Fruit fly (Drosophila melanogaster) whole organism, embryonic: ENCODE results near the gene CHES-1-like.

ENCODE experiments used
- ATbp ChIP-seq: fragments of 200-800 bp; sonication (Bioruptor generic); optimal IDR thresholded peaks from 2 replicates; lab custom pipeline; 2017; ENCODE audit warnings: missing biosample characterization, mild to moderate bottlenecking, missing genetic modification characterization, missing genetic modification reagents
- Atf6 ChIP-seq: fragments of 200-800 bp; sonication (Bioruptor generic); IDR thresholded peaks from 2 replicates; pipeline ENCODE4 v1.3.6; 2022; ENCODE audit warnings: missing biosample characterization, missing genetic modification characterization
- Bgb ChIP-seq: fragments of 200-800 bp; sonication (Bioruptor generic); IDR thresholded peaks from 2 replicates; pipeline ENCODE4 v1.3.6; 2022; ENCODE audit warnings: missing biosample characterization, missing genetic modification characterization; ENCODE audit not compliant: partially characterized antibody
- CG10267 ChIP-seq: fragments of 200-800 bp; sonication (Bioruptor generic); optimal IDR thresholded peaks from 2 replicates; lab custom pipeline; 2018; ENCODE audit warnings: missing biosample characterization, mild to moderate bottlenecking, missing genetic modification characterization, moderate library complexity
- CG11560 ChIP-seq: fragments of 200-800 bp; sonication (Bioruptor generic); IDR thresholded peaks from 3 replicates; pipeline ENCODE4 v1.3.6; 2022; ENCODE audit warnings: missing biosample characterization, missing genetic modification characterization
- CG11695 ChIP-seq: fragments of 200-800 bp; sonication (Bioruptor generic); IDR thresholded peaks from 3 replicates; pipeline ENCODE4 v1.3.6; 2022; ENCODE audit warnings: missing biosample characterization, missing genetic modification characterization
- CG12769 ChIP-seq: fragments of 200-800 bp; sonication (Bioruptor generic); optimal IDR thresholded peaks from 2 replicates; lab custom pipeline; 2019; ENCODE audit warnings: missing biosample characterization, mild to moderate bottlenecking, missing genetic modification characterization, moderate library complexity
- CG13624 ChIP-seq: fragments of 200-800 bp; sonication (Bioruptor generic); optimal IDR thresholded peaks from 2 replicates; lab custom pipeline; 2016; ENCODE audit warnings: missing biosample characterization, missing genetic modification characterization
- CG16815 ChIP-seq: fragments of 200-800 bp; sonication (Bioruptor generic); optimal IDR thresholded peaks from 3 replicates; lab custom pipeline; 2017; ENCODE audit warnings: missing biosample characterization, mild to moderate bottlenecking, missing genetic modification characterization
- CG17802 ChIP-seq: fragments of 200-800 bp; sonication (Bioruptor generic); optimal IDR thresholded peaks from 2 replicates; lab custom pipeline; 2018; ENCODE audit warnings: missing biosample characterization, mild to moderate bottlenecking, missing genetic modification characterization, moderate library complexity
- CG2120 ChIP-seq: fragments of 200-800 bp; sonication (Bioruptor generic); optimal IDR thresholded peaks from 3 replicates; lab custom pipeline; 2016; ENCODE audit warnings: missing biosample characterization, missing genetic modification characterization
- CG4820 ChIP-seq: fragments of 200-800 bp; sonication (Bioruptor generic); optimal IDR thresholded peaks from 3 replicates; lab custom pipeline; 2016; ENCODE audit warnings: missing biosample characterization, missing genetic modification characterization
- CG6765 ChIP-seq: fragments of 200-800 bp; sonication (Bioruptor generic); optimal IDR thresholded peaks from 3 replicates; lab custom pipeline; 2017; ENCODE audit warnings: missing biosample characterization, mild to moderate bottlenecking, missing genetic modification characterization
- CG7839 ChIP-seq: fragments of 200-800 bp; sonication (Bioruptor generic); optimal IDR thresholded peaks from 3 replicates; lab custom pipeline; 2018; ENCODE audit warnings: missing biosample characterization, mild to moderate bottlenecking, missing genetic modification characterization, moderate library complexity
- CG8359 ChIP-seq: fragments of 200-800 bp; sonication (Bioruptor generic); optimal IDR thresholded peaks from 2 replicates; lab custom pipeline; 2017; ENCODE audit warnings: missing biosample characterization, mild to moderate bottlenecking, missing genetic modification characterization, borderline replicate concordance
- CG9437 ChIP-seq: fragments of 200-800 bp; sonication (Bioruptor generic); optimal IDR thresholded peaks from 2 replicates; lab custom pipeline; 2018; ENCODE audit warnings: missing biosample characterization, mild to moderate bottlenecking, missing genetic modification characterization
- CG9727 ChIP-seq: fragments of 200-800 bp; sonication (Bioruptor generic); optimal IDR thresholded peaks from 3 replicates; lab custom pipeline; 2017; ENCODE audit warnings: missing biosample characterization, mild to moderate bottlenecking, missing genetic modification characterization
- CG9797 ChIP-seq: fragments of 200-800 bp; sonication (Bioruptor generic); optimal IDR thresholded peaks from 3 replicates; lab custom pipeline; 2018; ENCODE audit warnings: missing biosample characterization, mild to moderate bottlenecking, missing genetic modification characterization
- Chrac-16 ChIP-seq: fragments of 200-800 bp; sonication (Bioruptor generic); optimal IDR thresholded peaks from 3 replicates; lab custom pipeline; 2016; ENCODE audit warnings: missing biosample characterization, missing genetic modification characterization
- CoRest ChIP-seq: fragments of 200-800 bp; sonication (Bioruptor generic); optimal IDR thresholded peaks from 3 replicates; lab custom pipeline; 2018; ENCODE audit warnings: missing biosample characterization, mild to moderate bottlenecking, missing genetic modification characterization, moderate library complexity
- CrebB ChIP-seq: fragments of 200-800 bp; sonication (Bioruptor generic); optimal IDR thresholded peaks from 3 replicates; lab custom pipeline; 2018; ENCODE audit warnings: missing biosample characterization, mild to moderate bottlenecking, missing genetic modification characterization
- Dad ChIP-seq: fragments of 200-800 bp; sonication (Bioruptor generic); optimal IDR thresholded peaks from 3 replicates; lab custom pipeline; 2016; ENCODE audit warnings: missing biosample characterization, missing genetic modification characterization
- E2f2 ChIP-seq: fragments of 200-800 bp; sonication (Bioruptor generic); IDR thresholded peaks from 2 replicates; pipeline ENCODE4 v1.3.6; 2022; ENCODE audit warnings: missing biosample characterization, missing genetic modification characterization
- Ets97D ChIP-seq: fragments of 200-800 bp; sonication (Bioruptor generic); optimal IDR thresholded peaks from 3 replicates; lab custom pipeline; 2016; ENCODE audit warnings: missing biosample characterization, missing genetic modification characterization
- Gug ChIP-seq: fragments of 200-800 bp; sonication (Bioruptor generic); IDR thresholded peaks from 4 replicates; pipeline ENCODE4 v1.3.6; 2022; ENCODE audit warnings: missing biosample characterization, missing genetic modification characterization
- Lim3 ChIP-seq: fragments of 200-800 bp; sonication (Bioruptor generic); IDR thresholded peaks from 2 replicates; pipeline ENCODE4 v1.3.6; 2022; ENCODE audit warnings: missing biosample characterization, missing genetic modification characterization
- Spps ChIP-seq: fragments of 200-800 bp; sonication (Bioruptor generic); optimal IDR thresholded peaks from 2 replicates; lab custom pipeline; 2018; ENCODE audit warnings: missing biosample characterization, mild to moderate bottlenecking, missing genetic modification characterization
- ase ChIP-seq: fragments of 200-800 bp; sonication (Bioruptor generic); IDR thresholded peaks from 3 replicates; pipeline ENCODE4 v1.3.6; 2022; ENCODE audit warnings: missing biosample characterization, missing genetic modification characterization
- ash1 ChIP-seq: fragments of 200-800 bp; sonication (Bioruptor generic); optimal IDR thresholded peaks from 2 replicates; lab custom pipeline; 2018; ENCODE audit warnings: missing biosample characterization, mild to moderate bottlenecking, missing genetic modification characterization
- cas ChIP-seq: fragments of 200-800 bp; sonication (Bioruptor generic); IDR thresholded peaks from 2 replicates; pipeline ENCODE4 v1.3.6; 2022; ENCODE audit warnings: missing biosample characterization, missing genetic modification characterization
- dmrt11E ChIP-seq: fragments of 200-800 bp; sonication (Bioruptor generic); optimal IDR thresholded peaks from 3 replicates; lab custom pipeline; 2018; ENCODE audit warnings: missing biosample characterization, mild to moderate bottlenecking, missing genetic modification characterization, moderate library complexity
- ems ChIP-seq: fragments of 200-800 bp; sonication (Bioruptor generic); optimal IDR thresholded peaks from 3 replicates; lab custom pipeline; 2016; ENCODE audit warnings: missing biosample characterization, missing genetic modification characterization
- en ChIP-seq: fragments of 200-800 bp; sonication (Bioruptor generic); optimal IDR thresholded peaks from 2 replicates; lab custom pipeline; 2016; ENCODE audit warnings: missing biosample characterization, missing genetic modification characterization
- eve ChIP-seq, 2 experiments: fragments of >200 bp; optimal IDR thresholded peaks; 2 replicates each; lab custom pipeline; 2017; ENCODE audit warnings: missing biosample characterization in 2 of 2, missing genetic modification characterization in 2 of 2
- gem ChIP-seq: fragments of 200-800 bp; sonication (Bioruptor generic); optimal IDR thresholded peaks from 2 replicates; lab custom pipeline; 2019; ENCODE audit warnings: missing biosample characterization, mild to moderate bottlenecking, missing genetic modification characterization, moderate library complexity
- hbn ChIP-seq: fragments of 200-800 bp; sonication (Bioruptor generic); IDR thresholded peaks from 2 replicates; pipeline ENCODE4 v1.3.6; 2022; ENCODE audit warnings: missing biosample characterization, missing genetic modification characterization; ENCODE audit not compliant: partially characterized antibody
- ken ChIP-seq: fragments of 200-800 bp; sonication (Bioruptor generic); IDR thresholded peaks from 3 replicates; pipeline ENCODE4 v1.3.6; 2022; ENCODE audit warnings: missing biosample characterization, missing genetic modification characterization
- nerfin-2 ChIP-seq: fragments of 200-800 bp; sonication (Bioruptor generic); IDR thresholded peaks from 2 replicates; pipeline ENCODE4 v1.3.6; 2022; ENCODE audit warnings: missing biosample characterization, missing genetic modification characterization; ENCODE audit not compliant: partially characterized antibody
- psq ChIP-seq: fragments of 200-800 bp; sonication (Bioruptor generic); optimal IDR thresholded peaks from 2 replicates; lab custom pipeline; 2017; ENCODE audit warnings: missing biosample characterization, missing genetic modification characterization
- rib ChIP-seq: fragments of 200-800 bp; sonication (Bioruptor generic); IDR thresholded peaks from 2 replicates; pipeline ENCODE4 v1.3.6; 2022; ENCODE audit warnings: missing biosample characterization, missing genetic modification characterization
- ro ChIP-seq: fragments of 200-800 bp; sonication (Bioruptor generic); IDR thresholded peaks from 2 replicates; pipeline ENCODE4 v1.3.6; 2022; ENCODE audit warnings: missing biosample characterization, missing genetic modification characterization
- run ChIP-seq: fragments of 200-800 bp; sonication (Bioruptor generic); optimal IDR thresholded peaks from 3 replicates; lab custom pipeline; 2018; ENCODE audit warnings: missing biosample characterization, mild to moderate bottlenecking, missing genetic modification characterization
- salm ChIP-seq: fragments of 200-800 bp; sonication (Bioruptor generic); optimal IDR thresholded peaks from 2 replicates; lab custom pipeline; 2018; ENCODE audit warnings: missing biosample characterization, mild to moderate bottlenecking, missing genetic modification characterization
- scrt ChIP-seq: fragments of 200-800 bp; sonication (Bioruptor generic); optimal IDR thresholded peaks from 2 replicates; lab custom pipeline; 2018; ENCODE audit warnings: missing biosample characterization, mild to moderate bottlenecking, missing genetic modification characterization, moderate library complexity
- sqz ChIP-seq: fragments of 200-800 bp; sonication (Bioruptor generic); optimal IDR thresholded peaks from 3 replicates; lab custom pipeline; 2018; ENCODE audit warnings: missing biosample characterization, mild to moderate bottlenecking, missing genetic modification characterization
- sr ChIP-seq: fragments of 200-800 bp; sonication (Bioruptor generic); IDR thresholded peaks from 3 replicates; pipeline ENCODE4 v1.3.6; 2022; ENCODE audit warnings: missing biosample characterization, missing genetic modification characterization
- stwl ChIP-seq: fragments of 200-800 bp; sonication (Bioruptor generic); optimal IDR thresholded peaks from 3 replicates; lab custom pipeline; 2018; ENCODE audit warnings: missing biosample characterization, mild to moderate bottlenecking, missing genetic modification characterization, moderate library complexity
- sug ChIP-seq: fragments of 200-800 bp; optimal IDR thresholded peaks from 2 replicates; lab custom pipeline; 2019; ENCODE audit warnings: missing biosample characterization, mild to moderate bottlenecking, missing genetic modification characterization, moderate library complexity
- tgo ChIP-seq: fragments of 200-800 bp; sonication (Bioruptor generic); IDR thresholded peaks from 3 replicates; pipeline ENCODE4 v1.3.6; 2022; ENCODE audit warnings: missing biosample characterization, missing genetic modification characterization
- trem ChIP-seq: fragments of 200-800 bp; optimal IDR thresholded peaks from 3 replicates; lab custom pipeline; 2019; ENCODE audit warnings: missing biosample characterization, mild to moderate bottlenecking, missing genetic modification characterization, moderate library complexity
- tup ChIP-seq: fragments of 200-800 bp; sonication (Bioruptor generic); optimal IDR thresholded peaks from 2 replicates; lab custom pipeline; 2016; ENCODE audit warnings: missing biosample characterization, mild to moderate bottlenecking, missing genetic modification characterization, moderate library complexity

CHES-1-like gene

dm6 chrX:7651657-7652056, 57.5 kb downstream of the CHES-1-like start (continued):
- TF ChIP-seq run (no peak), Dad (GFP tag; lab: Kevin White, UChicago) (no peak), CG4820 (GFP tag; lab: Kevin White, UChicago) (peak; percentile 63), ken (GFP tag; lab: Robert Waterston, UW) (peak; percentile 71; the same call in 2 of the 3 replicates), CoRest (tag; lab: Kevin White, UChicago) (peak; percentile 79), CG16815 (peak; percentile 35), nerfin-2 (GFP tag; lab: Robert Waterston, UW) (no peak), hbn (GFP tag; lab: Robert Waterston, UW) (no peak), psq (GFP tag; lab: Kevin White, UChicago) (no peak), cas (GFP tag; lab: Robert Waterston, UW) (no peak), CG13624 (GFP tag; lab: Kevin White, UChicago) (peak; percentile 52), trem (tag; lab: Kevin White, UChicago) (peak; percentile 22), CG7839 (tag; lab: Kevin White, UChicago) (peak; percentile 71), Bgb (no peak), ro (GFP tag; lab: Robert Waterston, UW) (peak; percentile 22; the same call in 1 of the 2 replicates), Spps (no peak), CG9727 (peak; percentile 57), ash1 (GFP tag; lab: Kevin White, UChicago) (no peak), CG12769 (tag; lab: Kevin White, UChicago) (peak; percentile 75), sqz (no peak), dmrt11E (tag; lab: Kevin White, UChicago) (peak; percentile 69), ATbp (peak; percentile 54), rib (GFP tag; lab: Robert Waterston, UW) (peak; percentile 50; the same call in 1 of the 2 replicates), CG11560 (tag; lab: Robert Waterston, UW) (peak; percentile 49; the same call in 1 of the 3 replicates), CG9797 (GFP tag; lab: Kevin White, UChicago) (no peak), gem (peak; percentile 83), Lim3 (GFP tag; lab: Robert Waterston, UW) (no peak), CG11695 (GFP tag; lab: Robert Waterston, UW) (peak; percentile 54; the same call in 1 of the 3 replicates), tgo (GFP tag; lab: Robert Waterston, UW) (peak; percentile 63), ems (peak; percentile 30), CG8359 (no peak), E2f2 (GFP tag; lab: Robert Waterston, UW) (peak; percentile 45; the same call in 1 of the 2 replicates), sug (tag; lab: Kevin White, UChicago) (peak; percentile 33), salm (tag; lab: Kevin White, UChicago) (peak; percentile 18), Ets97D (GFP tag; lab: Kevin White, UChicago) (no peak), sr (no peak; the same call in 2 of the 3 replicates), Chrac-16 (GFP tag; lab: Kevin White, UChicago) (peak; percentile 47), Atf6 (GFP tag; lab: Robert Waterston, UW) (no peak), CG2120 (GFP tag; lab: Kevin White, UChicago) (peak; percentile 75), CG17802 (tag; lab: Kevin White, UChicago) (no peak), CrebB (tag; lab: Kevin White, UChicago) (no peak), en (no peak), eve (GFP tag; optimal IDR thresholded peaks at IDR 0.05; lab: Kevin White, UChicago) (peak in 1 of 2 experiments; percentile 2), Gug (GFP tag; lab: Robert Waterston, UW) (peak; percentile 64; the same call in 3 of the 4 replicates), ase (GFP tag; lab: Robert Waterston, UW) (peak; percentile 69; the same call in 2 of the 3 replicates), stwl (tag; lab: Kevin White, UChicago) (no peak), CG9437 (GFP tag; lab: Kevin White, UChicago) (peak; percentile 34), tup (GFP tag; lab: Kevin White, UChicago) (no peak), scrt (GFP tag; lab: Kevin White, UChicago) (peak; percentile 20), CG6765 (GFP tag; lab: Kevin White, UChicago) (no peak), CG10267 (tag; lab: Kevin White, UChicago) (peak; percentile 14)
